Fruit fly (Drosophila melanogaster): Measurements from ENCODE around the gene CG4462.

- TF ChIP-seq psq (optimal IDR thresholded peaks at IDR 0.05) (no peak), ttk (optimal IDR thresholded peaks at IDR 0.05) (no peak), Sin3A (optimal IDR thresholded peaks at IDR 0.05) (no peak), insv (optimal IDR thresholded peaks at IDR 0.05) (no peak), h (optimal IDR thresholded peaks at IDR 0.05) (no peak)
These were observed 36.9 kb downstream of the CG4462 start, which contains the start of gene ninaE for dm6 chr3R:19888156-19888784.

Measured in Kc167 (cell line).